Fruit fly (Drosophila melanogaster) whole organism, embryonic: Measurements from ENCODE around the gene CG9132.
A peak's percentile ranks its signal among the peaks of the same experiment; 100 is the strongest.

Experiments used
- Atf3 ChIP-seq: fragments of 200-800 bp; sonication (Bioruptor generic); optimal IDR thresholded peaks from 3 replicates; lab custom pipeline; 2016; ENCODE audit warnings: missing biosample characterization, missing genetic modification characterization
- B-H2 ChIP-seq: fragments of 200-800 bp; sonication (Bioruptor generic); optimal IDR thresholded peaks from 2 replicates; lab custom pipeline; 2018; ENCODE audit warnings: missing biosample characterization, mild to moderate bottlenecking, missing genetic modification characterization
- CG1024 ChIP-seq: fragments of 200-800 bp; sonication (Bioruptor generic); IDR thresholded peaks from 2 replicates; pipeline ENCODE4 v1.3.6; 2022; ENCODE audit warnings: missing biosample characterization, missing genetic modification characterization
- CG10431 ChIP-seq: fragments of 200-800 bp; sonication (Bioruptor generic); optimal IDR thresholded peaks from 3 replicates; lab custom pipeline; 2018; ENCODE audit warnings: missing biosample characterization, mild to moderate bottlenecking, missing genetic modification characterization
- CG10565 ChIP-seq: fragments of 200-800 bp; sonication (Bioruptor generic); optimal IDR thresholded peaks from 3 replicates; lab custom pipeline; 2016; ENCODE audit warnings: missing biosample characterization, mild to moderate bottlenecking, missing genetic modification characterization
- CG11085 ChIP-seq: fragments of 200-800 bp; sonication (Bioruptor generic); IDR thresholded peaks from 2 replicates; pipeline ENCODE4 v1.3.6; 2022; ENCODE audit warnings: missing biosample characterization, missing genetic modification characterization
- CG13296 ChIP-seq: fragments of 200-800 bp; sonication (Bioruptor generic); optimal IDR thresholded peaks from 3 replicates; lab custom pipeline; 2018; ENCODE audit warnings: missing biosample characterization, mild to moderate bottlenecking, missing genetic modification characterization
- CG14667 ChIP-seq: fragments of 200-800 bp; sonication (Bioruptor generic); IDR thresholded peaks from 2 replicates; pipeline ENCODE4 v1.3.6; 2022; ENCODE audit warnings: missing biosample characterization, missing genetic modification characterization
- CG14710 ChIP-seq: fragments of 200-800 bp; sonication (Bioruptor generic); optimal IDR thresholded peaks from 3 replicates; lab custom pipeline; 2019; ENCODE audit warnings: missing biosample characterization, mild to moderate bottlenecking, missing genetic modification characterization, moderate library complexity
- CG14860 ChIP-seq: fragments of 200-800 bp; sonication (Bioruptor generic); IDR thresholded peaks from 3 replicates; pipeline ENCODE4 v1.3.6; 2022; ENCODE audit warnings: missing biosample characterization, missing genetic modification characterization; ENCODE audit not compliant: partially characterized antibody
- CG15011 ChIP-seq: fragments of 200-800 bp; sonication (Bioruptor generic); optimal IDR thresholded peaks from 3 replicates; lab custom pipeline; 2018; ENCODE audit warnings: missing biosample characterization, mild to moderate bottlenecking, missing genetic modification characterization
- CG1602 ChIP-seq: fragments of 200-800 bp; sonication (Bioruptor generic); optimal IDR thresholded peaks from 3 replicates; lab custom pipeline; 2016; ENCODE audit warnings: missing biosample characterization, missing genetic modification characterization
- CG17361 ChIP-seq: fragments of 200-800 bp; sonication (Bioruptor generic); IDR thresholded peaks from 3 replicates; pipeline ENCODE4 v1.3.6; 2022; ENCODE audit warnings: missing biosample characterization, missing genetic modification characterization
- CG18262 ChIP-seq: fragments of 200-800 bp; optimal IDR thresholded peaks from 3 replicates; lab custom pipeline; 2019; ENCODE audit warnings: missing biosample characterization, mild to moderate bottlenecking, missing genetic modification characterization, moderate library complexity
- CG18476 ChIP-seq: fragments of 200-800 bp; sonication (Bioruptor generic); optimal IDR thresholded peaks from 2 replicates; lab custom pipeline; 2016; ENCODE audit warnings: missing biosample characterization, mild to moderate bottlenecking, missing genetic modification characterization
- CG2120 ChIP-seq: fragments of 200-800 bp; sonication (Bioruptor generic); optimal IDR thresholded peaks from 3 replicates; lab custom pipeline; 2016; ENCODE audit warnings: missing biosample characterization, missing genetic modification characterization
- CG5245 ChIP-seq: fragments of 200-800 bp; sonication (Bioruptor generic); optimal IDR thresholded peaks from 3 replicates; lab custom pipeline; 2016; ENCODE audit warnings: missing biosample characterization, missing genetic modification characterization
- CG6272 ChIP-seq: fragments of 200-800 bp; sonication (Bioruptor generic); IDR thresholded peaks from 2 replicates; pipeline ENCODE4 v1.3.6; 2022; ENCODE audit warnings: missing biosample characterization, missing genetic modification characterization
- CG6791 ChIP-seq: fragments of 200-800 bp; sonication (Bioruptor generic); IDR thresholded peaks from 3 replicates; pipeline ENCODE4 v1.3.6; 2022; ENCODE audit warnings: missing biosample characterization, missing genetic modification characterization; ENCODE audit not compliant: partially characterized antibody
- CG8478 ChIP-seq: fragments of >200 bp; optimal IDR thresholded peaks from 2 replicates; lab custom pipeline; 2018
- CG9609 ChIP-seq: fragments of 200-800 bp; sonication (Bioruptor generic); optimal IDR thresholded peaks from 3 replicates; lab custom pipeline; 2016; ENCODE audit warnings: missing biosample characterization, missing genetic modification characterization
- Fer1 ChIP-seq: fragments of 200-800 bp; sonication (Bioruptor generic); optimal IDR thresholded peaks from 2 replicates; lab custom pipeline; 2017; ENCODE audit warnings: missing biosample characterization, mild to moderate bottlenecking, missing genetic modification characterization
- Fer2 ChIP-seq: fragments of 200-800 bp; sonication (Bioruptor generic); optimal IDR thresholded peaks from 2 replicates; lab custom pipeline; 2018; ENCODE audit warnings: missing biosample characterization, mild to moderate bottlenecking, missing genetic modification characterization, moderate library complexity
- H15 ChIP-seq: fragments of 200-800 bp; sonication (Bioruptor generic); IDR thresholded peaks from 3 replicates; pipeline ENCODE4 v1.3.6; 2022; ENCODE audit warnings: missing biosample characterization, missing genetic modification characterization
- HLHmδ ChIP-seq: fragments of 200-800 bp; sonication (Bioruptor generic); optimal IDR thresholded peaks from 2 replicates; lab custom pipeline; 2018; ENCODE audit warnings: missing biosample characterization, mild to moderate bottlenecking, missing genetic modification characterization, moderate library complexity
- Hr51 ChIP-seq, 2 experiments: fragments of 200-800 bp; sonication (Bioruptor generic); optimal IDR thresholded peaks; 2 replicates in 1 of 2; 3 replicates in 1 of 2; lab custom pipeline; 2016 to 2018; ENCODE audit warnings: missing biosample characterization in 2 of 2, missing genetic modification characterization in 2 of 2, mild to moderate bottlenecking in 1 of 2, moderate library complexity in 1 of 2
- Max ChIP-seq: fragments of 200-800 bp; sonication (Bioruptor generic); optimal IDR thresholded peaks from 2 replicates; lab custom pipeline; 2016; ENCODE audit warnings: missing biosample characterization, mild to moderate bottlenecking, missing genetic modification characterization
- NK7.1 ChIP-seq: fragments of 200-800 bp; sonication (Bioruptor generic); optimal IDR thresholded peaks from 3 replicates; lab custom pipeline; 2016; ENCODE audit warnings: missing biosample characterization, missing genetic modification characterization
- Pdp1 ChIP-seq, 2 experiments: fragments of 200-800 bp; sonication (Bioruptor generic); optimal IDR thresholded peaks; 3 replicates each; lab custom pipeline; 2016; ENCODE audit warnings: missing biosample characterization in 2 of 2, missing genetic modification characterization in 2 of 2, mild to moderate bottlenecking in 1 of 2, moderate library complexity in 1 of 2
- Side ChIP-seq: fragments of 200-800 bp; sonication (Bioruptor generic); optimal IDR thresholded peaks from 2 replicates; lab custom pipeline; 2016; ENCODE audit warnings: missing biosample characterization, missing genetic modification characterization
- ab ChIP-seq: fragments of 200-800 bp; sonication (Bioruptor generic); optimal IDR thresholded peaks from 2 replicates; lab custom pipeline; 2016; ENCODE audit warnings: missing biosample characterization, missing genetic modification characterization
- abd-A ChIP-seq: fragments of 200-800 bp; sonication (Bioruptor generic); optimal IDR thresholded peaks from 3 replicates; lab custom pipeline; 2019; ENCODE audit warnings: missing biosample characterization, mild to moderate bottlenecking, missing genetic modification characterization, moderate library complexity
- amos ChIP-seq: fragments of 200-800 bp; sonication (Bioruptor generic); IDR thresholded peaks from 2 replicates; pipeline ENCODE4 v1.3.6; 2022; ENCODE audit warnings: missing biosample characterization, missing genetic modification characterization; ENCODE audit not compliant: partially characterized antibody
- chif ChIP-seq, 2 experiments: fragments of 200-800 bp; sonication (Bioruptor generic); optimal IDR thresholded peaks; 3 replicates each; lab custom pipeline; 2016; ENCODE audit warnings: missing biosample characterization in 2 of 2, missing genetic modification characterization in 2 of 2
- corto ChIP-seq: fragments of 200-800 bp; sonication (Bioruptor generic); optimal IDR thresholded peaks from 2 replicates; lab custom pipeline; 2016; ENCODE audit warnings: missing biosample characterization, mild to moderate bottlenecking, missing genetic modification characterization, moderate library complexity
- crp ChIP-seq, 2 experiments: fragments of 200-800 bp; sonication (Bioruptor generic); optimal IDR thresholded peaks; 2 replicates in 1 of 2; 3 replicates in 1 of 2; lab custom pipeline; 2017; ENCODE audit warnings: missing biosample characterization in 2 of 2, missing genetic modification characterization in 2 of 2, mild to moderate bottlenecking in 1 of 2, moderate library complexity in 1 of 2
- dan ChIP-seq: fragments of 200-800 bp; sonication (Bioruptor generic); IDR thresholded peaks from 2 replicates; pipeline ENCODE4 v1.3.6; 2022; ENCODE audit warnings: missing biosample characterization, missing genetic modification characterization
- dmrt11E ChIP-seq: fragments of 200-800 bp; sonication (Bioruptor generic); optimal IDR thresholded peaks from 3 replicates; lab custom pipeline; 2018; ENCODE audit warnings: missing biosample characterization, mild to moderate bottlenecking, missing genetic modification characterization, moderate library complexity
- dmrt99B ChIP-seq: fragments of 200-800 bp; sonication (Bioruptor generic); optimal IDR thresholded peaks from 2 replicates; lab custom pipeline; 2018; ENCODE audit warnings: missing biosample characterization, mild to moderate bottlenecking, missing genetic modification characterization, moderate library complexity
- en ChIP-seq: fragments of 200-800 bp; sonication (Bioruptor generic); optimal IDR thresholded peaks from 2 replicates; lab custom pipeline; 2016; ENCODE audit warnings: missing biosample characterization, missing genetic modification characterization
- eyg ChIP-seq: fragments of 200-800 bp; sonication (Bioruptor generic); optimal IDR thresholded peaks from 3 replicates; lab custom pipeline; 2016; ENCODE audit warnings: missing biosample characterization, missing genetic modification characterization
- fu2 ChIP-seq: fragments of 200-800 bp; sonication (Bioruptor generic); optimal IDR thresholded peaks from 2 replicates; lab custom pipeline; 2016; ENCODE audit warnings: missing biosample characterization, missing genetic modification characterization
- kah ChIP-seq: fragments of 200-800 bp; sonication (Bioruptor generic); optimal IDR thresholded peaks from 2 replicates; lab custom pipeline; 2018; ENCODE audit warnings: missing biosample characterization, mild to moderate bottlenecking, missing genetic modification characterization
- lilli ChIP-seq: fragments of 200-800 bp; sonication (Bioruptor generic); optimal IDR thresholded peaks from 3 replicates; lab custom pipeline; 2016; ENCODE audit warnings: missing biosample characterization, missing genetic modification characterization
- mirr ChIP-seq: fragments of 200-800 bp; sonication (Bioruptor generic); optimal IDR thresholded peaks from 3 replicates; lab custom pipeline; 2018; ENCODE audit warnings: missing biosample characterization, mild to moderate bottlenecking, missing genetic modification characterization
- nom ChIP-seq: fragments of 200-800 bp; sonication (Bioruptor generic); optimal IDR thresholded peaks from 2 replicates; lab custom pipeline; 2017; ENCODE audit warnings: missing biosample characterization, missing genetic modification characterization, mild to moderate bottlenecking, moderate library complexity, missing genetic modification reagents
- onecut ChIP-seq: fragments of 200-800 bp; sonication (Bioruptor generic); IDR thresholded peaks from 2 replicates; pipeline ENCODE4 v1.3.6; 2022; ENCODE audit warnings: missing biosample characterization, missing genetic modification characterization
- sc ChIP-seq, 3 experiments: fragments of >200 bp in 2 of 3; fragments of 200-800 bp in 1 of 3; sonication (Bioruptor generic) in 1 of 3; optimal IDR thresholded peaks; 2 replicates in 2 of 3; 3 replicates in 1 of 3; lab custom pipeline; 2017; ENCODE audit warnings: mild to moderate bottlenecking in 1 of 3, missing biosample characterization in 1 of 3, missing genetic modification characterization in 1 of 3, missing genetic modification reagents in 1 of 3
- sisA ChIP-seq: fragments of 200-800 bp; sonication (Bioruptor generic); IDR thresholded peaks from 2 replicates; pipeline ENCODE4 v1.3.6; 2022; ENCODE audit warnings: missing biosample characterization, missing genetic modification characterization

The CG9132 gene

dm6 chrX:16811213-16811749 is 10.8 kb upstream of the CG9132 start, which contains the start of gene CG4829 (continued):
- no peak for TF ChIP-seq nom (GFP tag; lab: Kevin White, UChicago)
- TF ChIP-seq kah (GFP tag; lab: Kevin White, UChicago): peak; percentile 92
- peak; percentile 86 for TF ChIP-seq eyg (GFP tag; lab: Kevin White, UChicago)
- peak; percentile 89 for TF ChIP-seq Fer1 (GFP tag; lab: Kevin White, UChicago)
- no peak for TF ChIP-seq CG14860 (GFP tag; lab: Robert Waterston, UW)
- TF ChIP-seq CG1024 (GFP tag; lab: Robert Waterston, UW): peak; percentile 59
- peak; percentile 81 for TF ChIP-seq CG9609 (GFP tag; lab: Kevin White, UChicago)
- peak in 1 of 2 experiments; percentile 38 for TF ChIP-seq crp (GFP tag; optimal IDR thresholded peaks at IDR 0.05; lab: Kevin White, UChicago)
- TF ChIP-seq lilli (GFP tag; lab: Kevin White, UChicago): peak; percentile 89
- peak; percentile 87 for TF ChIP-seq CG18262 (tag; lab: Kevin White, UChicago)
- peak; percentile 72 for TF ChIP-seq CG11085 (GFP tag; lab: Robert Waterston, UW)
- TF ChIP-seq dan (GFP tag; lab: Robert Waterston, UW): no peak
- TF ChIP-seq CG10431 (GFP tag; lab: Kevin White, UChicago): peak; percentile 43
- peak; percentile 77 for TF ChIP-seq CG18476 (GFP tag; lab: Kevin White, UChicago)
- no peak for TF ChIP-seq HLHmδ (GFP tag; lab: Kevin White, UChicago)
- TF ChIP-seq Hr51 (GFP tag; optimal IDR thresholded peaks at IDR 0.05; lab: Kevin White, UChicago): peak; percentile 62 to 90
- TF ChIP-seq Side: peak; percentile 85
- peak; percentile 67 for TF ChIP-seq fu2 (GFP tag; lab: Kevin White, UChicago)
- no peak for TF ChIP-seq amos (GFP tag; lab: Robert Waterston, UW)
- peak; percentile 92 for TF ChIP-seq sisA (GFP tag; lab: Robert Waterston, UW)
- TF ChIP-seq CG13296 (GFP tag; lab: Kevin White, UChicago): peak; percentile 86
- TF ChIP-seq CG2120: peak; percentile 85
- no peak for TF ChIP-seq CG8478
- peak; percentile 83 for TF ChIP-seq onecut (GFP tag; lab: Robert Waterston, UW)
- peak; percentile 83 for TF ChIP-seq NK7.1 (GFP tag; lab: Kevin White, UChicago)
- peak; percentile 80 for TF ChIP-seq en (GFP tag; lab: Kevin White, UChicago)
- TF ChIP-seq sc (optimal IDR thresholded peaks at IDR 0.05; lab: Kevin White, UChicago): no peak
- peak; percentile 71 for TF ChIP-seq sc (GFP tag; optimal IDR thresholded peaks at IDR 0.05; lab: Kevin White, UChicago)
- TF ChIP-seq mirr: peak; percentile 87
- TF ChIP-seq CG14667 (GFP tag; lab: Robert Waterston, UW): peak; percentile 64
- peak; percentile 78 for TF ChIP-seq CG14710 (tag; lab: Kevin White, UChicago)
- peak; percentile 75 for TF ChIP-seq B-H2 (GFP tag; lab: Kevin White, UChicago)
- peak; percentile 76 for TF ChIP-seq Fer2 (tag; lab: Kevin White, UChicago)
- no peak for TF ChIP-seq CG6791 (GFP tag; lab: Robert Waterston, UW)
- peak; percentile 80 for TF ChIP-seq Atf3 (GFP tag; lab: Kevin White, UChicago)
- peak; percentile 75 for TF ChIP-seq CG1602 (GFP tag; lab: Kevin White, UChicago)
- TF ChIP-seq CG10565 (GFP tag; lab: Kevin White, UChicago): peak; percentile 40
- peak; percentile 87 for TF ChIP-seq CG17361 (GFP tag; lab: Robert Waterston, UW)
- peak; percentile 85 for TF ChIP-seq H15 (GFP tag; lab: Robert Waterston, UW)
- peak; percentile 78 for TF ChIP-seq abd-A (tag; lab: Kevin White, UChicago)
- peak; percentile 79 for TF ChIP-seq Max
- peak; percentile 94 for TF ChIP-seq dmrt99B (tag; lab: Kevin White, UChicago)
- TF ChIP-seq ab: peak; percentile 73
- TF ChIP-seq CG5245 (GFP tag; lab: Kevin White, UChicago): peak; percentile 86
- TF ChIP-seq corto (GFP tag; lab: Kevin White, UChicago): no peak
- peak; percentile 76 for TF ChIP-seq CG15011 (GFP tag; lab: Kevin White, UChicago)
- TF ChIP-seq CG6272: peak; percentile 74
- TF ChIP-seq Pdp1 (GFP tag; optimal IDR thresholded peaks at IDR 0.05; lab: Kevin White, UChicago): peak; percentile 83 to 87
- peak; percentile 88 to 89 for TF ChIP-seq chif (GFP tag; optimal IDR thresholded peaks at IDR 0.05; lab: Kevin White, UChicago)
- peak; percentile 63 for TF ChIP-seq dmrt11E (tag; lab: Kevin White, UChicago)
